Fruit fly (Drosophila melanogaster): ENCODE measurements around the gene CG1958.

The CG1958 gene

dm6 chrX:7266604-7267003 is at the start of gene CG1958:
Gene CG1958 (plus strand): TSS chrX:7266904.
- TF ChIP-seq dati (GFP tag; IDR thresholded peaks at IDR 0.05) (no peak), Elba2 (GFP tag; optimal IDR thresholded peaks at IDR 0.05) (no peak), Dfd (GFP tag; optimal IDR thresholded peaks at IDR 0.05) (no peak), CG10321 (GFP tag; IDR thresholded peaks at IDR 0.05) (no peak), inv (GFP tag; IDR thresholded peaks at IDR 0.05; ENCODE audit: partially characterized antibody) (no peak), CG11398 (GFP tag; optimal IDR thresholded peaks at IDR 0.05) (no peak), CG16813 (GFP tag; IDR thresholded peaks at IDR 0.05; ENCODE audit: partially characterized antibody) (no peak)

- TF ChIP-seq Sin3A (optimal IDR thresholded peaks at IDR 0.05) (no peak), Bdp1 (GFP tag; optimal IDR thresholded peaks at IDR 0.05) (no peak), CG30020 (tag; optimal IDR thresholded peaks at IDR 0.05) (no peak), zen (tag; optimal IDR thresholded peaks at IDR 0.05) (peak; percentile 56), Nf-YB (GFP tag; optimal IDR thresholded peaks at IDR 0.05) (no peak), twi (tag; optimal IDR thresholded peaks at IDR 0.05) (peak; percentile 23), TFAM (GFP tag; optimal IDR thresholded peaks at IDR 0.05) (no peak), CG1792 (GFP tag; optimal IDR thresholded peaks at IDR 0.05) (no peak), cad (GFP tag; optimal IDR thresholded peaks at IDR 0.05) (peak; percentile 37), tll (GFP tag; optimal IDR thresholded peaks at IDR 0.05) (peak in 1 of 2 experiments; percentile 82)
These were observed 45.6 kb upstream of the CG1958 start for dm6 chrX:7221149-7221548.

DNA sequence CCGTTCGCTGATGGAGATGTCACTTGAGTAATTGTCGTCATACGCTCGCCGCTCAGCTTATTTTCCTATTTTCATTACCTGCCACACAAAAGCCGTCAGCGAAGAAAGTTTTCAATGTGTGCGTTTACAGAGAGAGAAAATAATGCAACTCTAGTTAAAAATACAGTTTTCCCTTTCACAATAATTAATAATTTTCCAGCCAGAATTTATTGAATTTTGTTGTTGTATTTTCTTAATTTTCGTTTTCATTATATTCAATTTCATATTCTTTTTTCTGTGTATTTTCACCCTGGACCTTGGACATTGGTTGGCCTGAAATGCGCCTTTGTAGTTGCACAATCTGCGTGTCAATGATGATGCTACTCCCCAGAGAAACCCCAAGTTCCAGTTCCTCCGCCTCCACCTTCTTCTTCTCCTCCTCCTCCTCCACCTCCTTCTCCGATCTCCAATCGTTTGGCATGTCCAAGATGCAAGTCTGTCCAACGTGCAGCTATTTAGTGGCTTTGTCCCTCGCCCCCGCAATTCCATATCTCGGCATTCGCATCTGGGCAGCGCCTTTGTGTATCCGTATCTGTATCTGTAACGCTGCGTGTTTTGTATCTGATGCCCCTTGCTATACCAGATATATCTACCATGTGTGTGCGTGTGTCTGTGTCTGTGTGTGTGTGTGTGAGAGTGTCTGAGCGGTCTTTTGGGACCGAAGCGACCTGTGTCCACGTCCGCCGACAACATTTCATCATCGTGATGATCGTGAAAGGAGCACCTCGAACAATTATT is 44.4 kb upstream of the CG1958 start:
- no peak for TF ChIP-seq Jarid2 (GFP tag; optimal IDR thresholded peaks at IDR 0.05)
- TF ChIP-seq grn (GFP tag; optimal IDR thresholded peaks at IDR 0.05): peak; percentile 72
- no peak for TF ChIP-seq CG2875 (GFP tag; optimal IDR thresholded peaks at IDR 0.05)
- peak in 1 of 2 experiments; percentile 51 for TF ChIP-seq bsh (GFP tag; optimal IDR thresholded peaks at IDR 0.05)
- TF ChIP-seq Hr39 (optimal IDR thresholded peaks at IDR 0.05): no peak
- no peak for TF ChIP-seq crol (GFP tag; IDR thresholded peaks at IDR 0.05)
- TF ChIP-seq CG32767 (GFP tag; IDR thresholded peaks at IDR 0.05): no peak
- no peak for TF ChIP-seq HLH54F (GFP tag; optimal IDR thresholded peaks at IDR 0.05)
- TF ChIP-seq yki (optimal IDR thresholded peaks at IDR 0.05): no peak
- TF ChIP-seq CG12219 (GFP tag; optimal IDR thresholded peaks at IDR 0.05): no peak
- TF ChIP-seq CG11723 (GFP tag; optimal IDR thresholded peaks at IDR 0.05): no peak
- TF ChIP-seq hbn (GFP tag; IDR thresholded peaks at IDR 0.05; ENCODE audit: partially characterized antibody): no peak
- no peak for TF ChIP-seq Hr78 (GFP tag; optimal IDR thresholded peaks at IDR 0.05)
- TF ChIP-seq esg (GFP tag; conservative IDR thresholded peaks at IDR 0.05): no peak
- no peak for TF ChIP-seq CG10959 (GFP tag; IDR thresholded peaks at IDR 0.05)
- TF ChIP-seq gem (tag; optimal IDR thresholded peaks at IDR 0.05): peak; percentile 40
- no peak for TF ChIP-seq gsb-n (tag; optimal IDR thresholded peaks at IDR 0.05)
- peak; percentile 25; the same call in 1 of the 3 replicates for TF ChIP-seq row (GFP tag; IDR thresholded peaks at IDR 0.05)
- peak; percentile 33 for TF ChIP-seq CG10979 (tag; optimal IDR thresholded peaks at IDR 0.05)
- no peak for TF ChIP-seq CG11560 (tag; IDR thresholded peaks at IDR 0.05)
- no peak for TF ChIP-seq Hand (GFP tag; optimal IDR thresholded peaks at IDR 0.05)
- TF ChIP-seq CG16863 (GFP tag; optimal IDR thresholded peaks at IDR 0.05): no peak
- no peak for TF ChIP-seq Neu2 (GFP tag; optimal IDR thresholded peaks at IDR 0.05; ENCODE audit: borderline replicate concordance)
- TF ChIP-seq oc (tag; optimal IDR thresholded peaks at IDR 0.05): no peak
- TF ChIP-seq eyg (GFP tag; optimal IDR thresholded peaks at IDR 0.05): no peak
- peak; percentile 42 for TF ChIP-seq CG31441 (GFP tag; IDR thresholded peaks at IDR 0.05)
- no peak for TF ChIP-seq CG15073 (GFP tag; optimal IDR thresholded peaks at IDR 0.05)
- TF ChIP-seq CG6791 (GFP tag; IDR thresholded peaks at IDR 0.05; ENCODE audit: partially characterized antibody): no peak
- TF ChIP-seq CG14710 (tag; optimal IDR thresholded peaks at IDR 0.05): peak; percentile 20
- TF ChIP-seq Eip74EF (GFP tag; optimal IDR thresholded peaks at IDR 0.05): no peak

Measured in whole organism, embryonic.